Worm (Caenorhabditis elegans): Measurements from ENCODE around the gene R09D1.12.
"Not testable (repeated sequence)": the region's sequence is repeated elsewhere in the genome, so short reads cannot be mapped to it uniquely, and the experiment has no call there.

The R09D1.12 gene

DNA sequence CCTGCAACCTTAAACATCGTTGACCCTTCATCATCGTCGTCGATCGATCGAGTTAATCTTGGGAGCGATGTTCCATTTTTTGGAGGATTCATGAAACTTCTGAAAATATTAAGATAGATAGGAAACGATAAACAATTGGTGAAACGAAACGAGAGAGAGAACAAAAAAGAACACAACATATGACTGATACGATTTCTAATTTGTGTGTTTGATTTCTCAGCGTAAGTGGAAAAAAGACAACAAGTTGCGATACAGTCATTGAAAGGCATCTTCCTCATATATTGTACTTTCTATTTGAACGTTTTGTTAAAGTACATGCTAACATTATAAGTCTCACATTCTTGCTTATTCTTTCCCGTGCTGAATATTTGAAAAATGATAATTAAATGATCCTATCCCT is at the start of gene R09D1.12:
Gene R09D1.12 (minus strand): TSS at position 101 of the 400 bp plus-strand sequence.
- TF ChIP-seq cnd-1 (tag; optimal IDR thresholded peaks at IDR 0.05); zip-8 (tag; optimal IDR thresholded peaks at IDR 0.05); ham-2 (GFP tag; optimal IDR thresholded peaks at IDR 0.05): not testable (repeated sequence)

DNA sequence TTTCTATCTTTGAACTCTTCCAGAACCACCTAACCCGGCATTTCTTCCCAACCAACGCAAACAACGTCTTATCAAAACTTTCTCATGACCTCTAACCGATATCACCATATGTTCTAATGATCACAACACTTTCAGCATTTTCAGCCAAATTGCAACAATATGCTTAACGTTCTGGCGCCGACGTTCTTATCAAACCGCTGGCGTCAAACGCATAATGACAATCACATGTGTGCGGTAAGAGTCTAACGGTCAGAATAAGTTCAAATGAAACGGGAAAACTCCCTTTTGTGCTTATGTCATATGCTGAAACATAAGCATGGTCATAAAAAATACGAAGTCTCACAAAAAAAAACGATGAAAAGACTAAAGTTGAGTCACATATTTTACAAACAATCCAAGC is 48.9 kb upstream of the R09D1.12 start:
- TF ChIP-seq nhr-76 (tag; optimal IDR thresholded peaks at IDR 0.05) (no peak), cnd-1 (tag; optimal IDR thresholded peaks at IDR 0.05) (no peak), ces-1 (GFP tag; optimal IDR thresholded peaks at IDR 0.05) (no peak), nhr-28 (tag; optimal IDR thresholded peaks at IDR 0.05) (no peak), ham-2 (GFP tag; optimal IDR thresholded peaks at IDR 0.05) (no peak), lin-32 (GFP tag; optimal IDR thresholded peaks at IDR 0.05) (no peak), nhr-237 (tag; optimal IDR thresholded peaks at IDR 0.05) (no peak), pha-4 (tag; optimal IDR thresholded peaks at IDR 0.05) (no peak), unc-39 (tag; optimal IDR thresholded peaks at IDR 0.05) (no peak), ceh-43 (GFP tag; optimal IDR thresholded peaks at IDR 0.05) (no peak), mep-1 (tag; optimal IDR thresholded peaks at IDR 0.05) (no peak), unc-120 (tag; optimal IDR thresholded peaks at IDR 0.05; ENCODE audit: poor library complexity, severe bottlenecking) (no peak)

DNA sequence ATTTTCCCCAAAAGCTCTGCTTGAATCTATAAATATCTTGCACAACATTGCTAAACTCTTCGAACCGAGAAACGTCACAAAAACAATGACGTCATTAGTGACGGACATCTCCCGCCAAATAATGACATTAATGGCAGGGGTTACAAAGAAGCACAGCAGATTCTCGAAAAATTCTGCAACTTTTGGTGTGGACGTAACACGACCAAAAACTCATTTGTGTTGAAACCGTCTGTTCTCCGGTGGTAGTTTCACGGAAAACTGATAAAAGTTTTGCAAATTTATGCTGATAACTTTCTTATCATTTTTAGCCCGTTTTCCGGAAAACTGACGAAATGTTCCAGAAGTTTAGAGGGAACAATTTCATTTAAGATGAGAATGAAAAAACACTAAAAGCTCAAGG is 46.5 kb upstream of the R09D1.12 start:
- TF ChIP-seq ces-1 (GFP tag; optimal IDR thresholded peaks at IDR 0.05): peak; percentile 24
- no peak for TF ChIP-seq pha-4 (tag; optimal IDR thresholded peaks at IDR 0.05)
- no peak for TF ChIP-seq ceh-39 (tag; optimal IDR thresholded peaks at IDR 0.05)

DNA sequence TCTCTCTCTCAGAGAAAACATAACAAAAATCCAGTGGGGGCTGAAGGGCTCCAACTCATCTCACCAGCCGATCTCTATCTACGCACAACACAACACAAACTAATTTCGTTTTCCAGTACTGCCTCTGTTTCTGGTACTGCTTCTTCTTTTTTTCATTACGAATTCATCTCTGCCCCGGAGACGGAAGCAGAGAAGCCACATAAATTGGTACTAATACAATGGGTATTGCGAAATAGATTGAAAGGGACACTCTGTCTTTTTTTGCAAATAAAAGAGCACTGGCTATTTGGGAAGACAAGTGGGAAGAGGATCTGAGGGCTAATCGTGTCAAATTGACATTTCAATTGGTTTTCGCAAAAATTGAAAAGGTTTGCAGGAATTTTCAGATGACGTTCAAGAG is 45.2 kb upstream of the R09D1.12 start:
- no peak for TF ChIP-seq elt-3 (tag; optimal IDR thresholded peaks at IDR 0.05)
- TF ChIP-seq snpc-4 (tag; optimal IDR thresholded peaks at IDR 0.05): no peak
- peak; percentile 89 for TF ChIP-seq ces-1 (GFP tag; optimal IDR thresholded peaks at IDR 0.05)
- no peak for TF ChIP-seq ceh-83 (GFP tag; optimal IDR thresholded peaks at IDR 0.05)
- TF ChIP-seq elt-1 (tag; optimal IDR thresholded peaks at IDR 0.05; ENCODE audit: borderline replicate concordance, insufficient read depth): no peak

DNA sequence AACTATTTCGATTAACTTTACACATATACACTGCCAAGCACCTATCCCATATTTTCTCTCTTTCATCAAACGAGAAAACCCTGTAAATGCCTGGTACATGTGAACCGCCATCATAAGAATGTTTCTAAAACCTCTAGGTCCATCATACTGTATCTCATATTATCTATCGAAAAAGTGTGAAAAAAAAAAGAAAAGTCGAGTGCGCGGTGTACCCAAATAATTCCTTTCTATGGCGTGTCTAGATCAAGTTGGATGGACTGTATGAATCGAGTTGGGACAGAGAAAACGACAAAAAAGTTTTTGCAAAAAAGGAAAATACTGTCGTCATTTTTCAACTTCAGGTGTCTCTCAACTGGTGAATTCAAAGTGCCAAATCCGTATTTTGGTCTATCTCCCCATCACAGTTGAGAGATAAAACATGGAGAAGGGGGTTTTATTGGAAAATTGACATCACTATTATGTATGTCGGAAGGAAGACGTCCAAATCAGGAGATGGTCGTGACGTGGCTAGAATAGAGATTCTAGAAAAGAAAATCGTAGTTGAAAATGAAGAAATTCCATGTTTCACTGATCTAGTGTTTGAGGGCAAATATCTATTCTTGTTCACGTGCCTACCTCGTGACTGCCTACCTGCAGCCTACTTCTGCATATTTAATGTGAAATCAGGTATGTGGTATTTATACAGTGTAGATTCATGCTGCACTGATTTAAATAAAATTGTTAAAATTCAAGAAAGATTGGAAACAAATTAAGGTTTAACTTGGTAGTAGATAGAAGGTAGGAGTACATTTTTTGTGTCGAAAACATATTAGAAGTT is 41.4 kb upstream of the R09D1.12 start:
- TF ChIP-seq lin-13 (tag; optimal IDR thresholded peaks at IDR 0.05) (no peak), pha-4 (tag; optimal IDR thresholded peaks at IDR 0.05) (no peak), mls-2 (tag; optimal IDR thresholded peaks at IDR 0.05) (no peak), unc-120 (tag; optimal IDR thresholded peaks at IDR 0.05; ENCODE audit: poor library complexity, severe bottlenecking) (no peak), flh-1 (GFP tag; optimal IDR thresholded peaks at IDR 0.05) (no peak), blmp-1 (tag; optimal IDR thresholded peaks at IDR 0.05) (no peak), snpc-4 (tag; optimal IDR thresholded peaks at IDR 0.05) (no peak), ceh-39 (tag; optimal IDR thresholded peaks at IDR 0.05) (no peak), sptf-1 (tag; optimal IDR thresholded peaks at IDR 0.05) (no peak), ham-2 (GFP tag; optimal IDR thresholded peaks at IDR 0.05) (no peak), lsy-2 (tag; optimal IDR thresholded peaks at IDR 0.05) (no peak), ceh-83 (GFP tag; optimal IDR thresholded peaks at IDR 0.05) (no peak), mab-5 (tag; optimal IDR thresholded peaks at IDR 0.05) (no peak), bed-3 (GFP tag; optimal IDR thresholded peaks at IDR 0.05) (no peak), nhr-12 (tag; optimal IDR thresholded peaks at IDR 0.05) (no peak), unc-39 (tag; optimal IDR thresholded peaks at IDR 0.05) (no peak)

DNA sequence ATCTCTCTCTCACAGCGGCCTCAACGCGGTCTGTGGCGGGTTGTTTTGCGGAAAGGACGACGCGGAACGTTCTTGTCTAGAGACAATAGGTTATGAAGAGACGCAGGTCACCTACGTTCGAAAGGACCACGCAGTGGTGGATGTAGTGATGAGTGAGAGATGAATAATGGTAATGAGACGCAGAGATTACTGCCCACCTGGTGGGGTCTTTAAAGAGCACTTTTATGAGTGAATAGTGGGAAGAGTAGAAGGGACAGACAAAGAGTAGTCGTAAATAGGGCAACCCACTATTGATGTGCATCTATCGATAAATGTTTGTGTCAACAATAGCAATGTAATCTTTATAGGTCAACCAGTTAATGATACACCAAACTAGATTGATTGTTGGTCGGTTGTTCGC is 39.0 kb upstream of the R09D1.12 start:
- TF ChIP-seq cnd-1 (tag; optimal IDR thresholded peaks at IDR 0.05) (peak; percentile 67), ztf-11 (tag; optimal IDR thresholded peaks at IDR 0.05) (no peak), unc-120 (tag; optimal IDR thresholded peaks at IDR 0.05; ENCODE audit: poor library complexity, severe bottlenecking) (peak; percentile 29), nhr-2 (tag; optimal IDR thresholded peaks at IDR 0.05) (no peak), nhr-237 (tag; optimal IDR thresholded peaks at IDR 0.05) (no peak), lsy-2 (tag; optimal IDR thresholded peaks at IDR 0.05) (peak; percentile 9), hlh-1 (tag; optimal IDR thresholded peaks at IDR 0.05) (peak; percentile 35), ham-2 (GFP tag; optimal IDR thresholded peaks at IDR 0.05) (no peak), lin-13 (tag; optimal IDR thresholded peaks at IDR 0.05) (no peak), ceh-43 (GFP tag; optimal IDR thresholded peaks at IDR 0.05) (peak; percentile 24), nhr-28 (tag; optimal IDR thresholded peaks at IDR 0.05) (no peak), ces-1 (GFP tag; optimal IDR thresholded peaks at IDR 0.05) (no peak), unc-39 (tag; optimal IDR thresholded peaks at IDR 0.05) (no peak), unc-62 (GFP tag; optimal IDR thresholded peaks at IDR 0.05) (peak; percentile 53), mab-5 (tag; optimal IDR thresholded peaks at IDR 0.05) (no peak), mls-2 (tag; optimal IDR thresholded peaks at IDR 0.05) (peak; percentile 64), tbx-8 (GFP tag; optimal IDR thresholded peaks at IDR 0.05) (no peak), ceh-39 (tag; optimal IDR thresholded peaks at IDR 0.05) (peak; percentile 51), mep-1 (tag; optimal IDR thresholded peaks at IDR 0.05) (peak; percentile 6), M03D4.4 (tag; optimal IDR thresholded peaks at IDR 0.05) (no peak), bed-3 (GFP tag; optimal IDR thresholded peaks at IDR 0.05) (no peak), elt-3 (tag; optimal IDR thresholded peaks at IDR 0.05) (no peak), drap-1 (GFP tag; optimal IDR thresholded peaks at IDR 0.05) (no peak), snpc-4 (tag; optimal IDR thresholded peaks at IDR 0.05) (no peak), nhr-76 (tag; optimal IDR thresholded peaks at IDR 0.05) (no peak), ceh-83 (GFP tag; optimal IDR thresholded peaks at IDR 0.05) (no peak), sem-2 (GFP tag; optimal IDR thresholded peaks at IDR 0.05) (no peak), blmp-1 (tag; optimal IDR thresholded peaks at IDR 0.05) (no peak), zip-8 (tag; optimal IDR thresholded peaks at IDR 0.05) (no peak), nhr-12 (tag; optimal IDR thresholded peaks at IDR 0.05) (no peak)
